Worm (Caenorhabditis elegans) whole organism, L2 larva: ENCODE results near the gene srh-171.

ENCODE experiments used
- ama-1 ChIP-seq: fragments of 150-350 bp; optimal IDR thresholded peaks from 2 replicates; lab custom pipeline; 2018; ENCODE audit warnings: inconsistent platforms
- lin-39 ChIP-seq: fragments of 150-350 bp; optimal IDR thresholded peaks from 2 replicates; lab custom pipeline; 2014; ENCODE audit warnings: missing biosample characterization, missing genetic modification reagents, missing genetic modification characterization
- lsy-2 ChIP-seq, 2 experiments: fragments of 150-350 bp in 1 of 2; sonication (generic microtip) in 1 of 2; optimal IDR thresholded peaks; 2 replicates each; lab custom pipeline; 2014 to 2017; ENCODE audit warnings: missing biosample characterization in 2 of 2, missing genetic modification characterization in 2 of 2
- snpc-4 ChIP-seq: fragments of 150-350 bp; optimal IDR thresholded peaks from 2 replicates; lab custom pipeline; 2014; ENCODE audit warnings: missing biosample characterization, missing genetic modification characterization

- TF ChIP-seq lsy-2 (tag; optimal IDR thresholded peaks at IDR 0.05; lab: Kevin White, UChicago) (no peak), snpc-4 (tag; lab: Kevin White, UChicago) (no peak), ama-1 (lab: Kevin White, UChicago) (no peak), lin-39 (no peak)
Measured at ce11 chrV:19936945-19937344, 28.6 kb upstream of the srh-171 start.
